Fruit fly (Drosophila melanogaster): ENCODE results near the gene Fhos.

The Fhos gene

DNA sequence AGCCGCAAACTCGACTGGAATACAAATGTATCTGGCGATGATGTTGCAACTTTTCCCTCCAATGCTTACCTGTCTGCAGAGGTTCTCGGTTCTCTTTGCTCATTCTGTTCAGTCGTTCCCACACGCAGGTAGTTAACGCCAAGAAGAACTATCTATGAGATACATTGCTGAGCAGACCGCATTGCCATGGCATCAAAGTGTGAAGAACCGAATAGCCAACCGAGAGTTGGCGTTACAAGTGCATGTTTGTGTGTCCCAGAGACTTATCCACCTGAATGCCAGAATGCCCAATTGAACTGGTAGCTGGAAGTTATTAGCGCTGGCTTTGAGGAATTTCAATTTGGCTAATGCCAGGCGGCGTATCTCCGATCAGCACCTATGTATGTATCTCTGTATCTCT is 76.2 kb downstream of the Fhos start:
- no peak for TF ChIP-seq CTCF (optimal IDR thresholded peaks at IDR 0.05)

DNA sequence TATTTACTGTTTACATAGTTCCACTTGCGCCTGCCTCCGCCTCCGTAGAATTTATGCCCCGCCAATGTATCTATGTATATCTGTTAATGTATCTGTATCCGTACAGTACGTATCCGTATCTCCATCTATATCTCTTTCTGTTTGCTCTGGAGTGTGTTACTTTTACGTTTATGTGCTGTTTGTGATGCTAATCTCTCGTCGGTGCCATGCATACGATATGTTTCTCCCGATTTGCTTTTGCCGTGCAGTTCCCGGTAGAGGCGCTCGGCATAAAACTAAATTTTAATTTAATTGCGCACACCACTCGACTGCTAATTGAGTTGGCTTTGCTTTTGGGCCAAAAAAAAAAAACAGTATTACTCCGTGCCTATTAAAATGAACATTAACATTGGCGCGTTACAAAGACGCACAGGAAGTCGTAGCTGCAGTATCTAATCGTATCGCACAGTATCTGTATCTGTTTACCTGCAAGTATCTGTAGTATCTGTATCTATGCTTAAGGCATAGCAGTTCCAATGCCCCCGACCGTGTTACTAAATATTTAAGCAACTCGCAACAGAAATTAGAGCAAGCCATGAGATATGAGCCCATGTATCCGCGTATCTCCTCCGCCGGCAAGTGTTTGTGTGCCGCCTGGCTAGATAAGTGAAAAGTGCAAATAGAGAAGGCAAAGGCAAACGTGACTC is 76.7 kb downstream of the Fhos start:
- TF ChIP-seq CTCF (optimal IDR thresholded peaks at IDR 0.05): no peak
- TF ChIP-seq CG8478 (optimal IDR thresholded peaks at IDR 0.05): no peak

DNA sequence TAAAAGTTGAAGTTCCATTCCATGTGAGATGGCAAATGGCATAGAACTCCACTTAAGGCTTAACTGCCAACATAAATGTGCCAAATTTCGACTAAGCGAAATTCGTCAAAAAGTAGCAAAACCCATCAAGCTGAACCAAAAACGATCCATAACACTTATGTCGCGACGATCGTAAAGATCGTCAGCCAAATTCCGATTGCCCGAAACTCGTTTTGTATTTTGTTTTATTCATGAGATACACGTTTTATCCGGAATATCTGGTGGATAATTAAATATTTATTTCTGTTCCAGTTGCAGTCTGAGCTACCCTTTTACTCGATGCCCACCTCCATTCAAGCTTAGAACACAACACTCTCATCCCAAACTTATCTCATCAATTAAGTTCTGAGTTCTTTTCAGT is 77.5 kb downstream of the Fhos start:
- TF ChIP-seq CTCF (optimal IDR thresholded peaks at IDR 0.05): no peak
- no peak for TF ChIP-seq CG8478 (optimal IDR thresholded peaks at IDR 0.05)

DNA sequence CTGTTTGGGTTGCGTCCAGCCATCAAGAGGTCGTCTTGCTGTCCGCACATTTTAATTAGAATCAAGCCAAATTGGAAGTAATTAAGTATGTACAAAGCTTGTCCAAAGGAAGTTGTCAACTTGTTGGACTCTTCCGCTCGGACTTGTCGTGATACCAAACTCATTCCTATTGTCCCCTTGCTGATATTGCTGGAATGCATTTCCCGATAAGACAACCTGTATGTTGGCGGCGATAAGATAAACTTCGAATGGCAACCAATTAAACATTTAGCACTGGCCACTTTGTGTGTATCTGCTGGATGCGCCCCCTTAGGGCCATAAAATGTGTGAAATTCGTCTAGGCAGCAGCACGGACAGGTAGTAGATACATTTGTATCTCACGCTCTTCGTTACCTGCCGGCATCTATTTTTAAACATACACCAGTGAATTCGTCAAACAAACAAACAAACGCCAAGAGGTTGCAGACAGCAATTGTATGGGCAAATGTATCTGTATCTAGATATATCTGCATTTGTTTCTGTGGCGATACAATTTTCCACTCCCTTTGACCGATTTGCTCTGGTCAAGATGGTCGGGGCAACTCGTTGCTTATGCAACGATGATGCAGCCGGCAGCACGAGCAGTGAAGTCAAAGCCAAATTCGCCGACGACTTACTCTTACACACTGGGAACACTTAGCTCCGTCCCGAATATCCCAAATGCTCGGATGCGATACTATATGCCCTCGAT is 79.5 kb downstream of the Fhos start:
- TF ChIP-seq CTCF (optimal IDR thresholded peaks at IDR 0.05) (no peak), CG8478 (optimal IDR thresholded peaks at IDR 0.05) (no peak)

DNA sequence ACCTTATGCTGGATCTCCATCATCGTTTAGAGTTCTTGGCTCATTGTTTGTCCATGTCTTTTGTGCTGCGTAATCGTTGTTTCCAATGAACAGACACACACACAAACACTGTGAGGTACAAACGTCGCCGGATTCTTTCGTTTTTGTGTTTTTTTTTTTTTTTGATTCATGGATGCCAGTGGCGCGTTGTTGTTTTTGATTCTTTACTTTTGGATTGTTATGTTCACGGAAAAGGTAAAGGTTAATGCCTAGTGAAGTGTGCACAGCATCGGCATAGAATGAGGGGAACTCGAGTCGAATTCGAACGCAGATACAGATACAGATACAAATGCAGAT is 80.0 kb downstream of the Fhos start:
- no peak for TF ChIP-seq CG8478 (optimal IDR thresholded peaks at IDR 0.05)
- no peak for TF ChIP-seq CTCF (optimal IDR thresholded peaks at IDR 0.05)

DNA sequence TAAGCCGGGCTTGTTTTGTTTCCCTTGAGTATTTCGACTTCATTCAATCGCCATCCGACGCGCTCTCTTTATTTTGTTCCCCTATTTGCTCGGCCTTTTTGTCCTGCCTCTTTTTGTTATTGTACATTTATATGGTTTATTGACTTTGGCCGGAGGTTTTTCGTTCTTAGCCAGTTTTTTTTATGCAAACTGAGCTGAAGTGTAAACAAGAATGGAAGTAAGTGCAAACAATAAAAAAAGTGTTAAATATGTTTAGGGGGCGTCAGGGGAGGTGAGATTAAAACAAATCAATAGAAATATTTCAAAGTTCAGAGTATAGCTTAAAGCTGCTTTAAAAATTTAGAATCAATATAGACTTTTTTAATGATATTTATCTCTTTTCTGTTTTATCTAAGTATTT is 81.1 kb downstream of the Fhos start:
- no peak for TF ChIP-seq CG8478 (optimal IDR thresholded peaks at IDR 0.05)
- no peak for TF ChIP-seq CTCF (optimal IDR thresholded peaks at IDR 0.05)

DNA sequence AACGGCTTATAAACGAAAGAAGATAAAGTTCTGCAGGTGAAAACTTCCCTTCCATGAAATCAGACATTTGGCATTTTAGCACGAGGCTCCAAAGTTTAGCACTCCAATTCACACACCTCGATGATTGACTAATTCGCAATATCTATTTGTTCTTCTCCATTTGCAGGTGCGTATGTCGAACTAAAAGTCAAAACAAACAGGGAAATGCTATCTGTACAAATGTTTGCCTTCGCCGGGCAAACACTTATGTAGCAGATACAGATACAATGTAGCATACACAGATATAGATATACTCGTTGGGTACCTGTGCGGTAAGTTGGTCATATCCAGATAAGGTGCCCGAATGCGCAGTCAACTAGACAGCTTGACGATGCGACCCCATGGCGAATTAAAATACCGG is 81.5 kb downstream of the Fhos start:
- TF ChIP-seq CTCF (optimal IDR thresholded peaks at IDR 0.05): no peak
- TF ChIP-seq CG8478 (optimal IDR thresholded peaks at IDR 0.05): no peak

DNA sequence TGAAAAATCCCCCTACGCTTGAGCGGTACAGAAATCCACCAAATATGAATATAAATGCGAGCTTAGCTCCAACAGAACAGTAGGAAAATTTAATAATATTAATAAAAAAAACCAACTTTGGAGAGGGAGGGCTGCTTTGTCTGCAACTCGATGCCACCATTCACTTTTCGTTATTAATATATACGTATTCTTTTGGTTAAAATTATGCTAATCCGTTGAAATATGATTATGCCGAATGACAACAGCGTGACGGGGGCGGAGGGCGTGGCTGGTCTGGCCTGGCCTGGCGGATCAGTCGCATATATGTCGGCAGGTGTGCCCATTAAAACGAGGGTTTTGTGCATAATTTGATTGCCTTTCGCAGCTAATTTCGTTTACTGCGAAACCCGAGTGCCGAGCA is 82.0 kb downstream of the Fhos start:
- TF ChIP-seq CG8478 (optimal IDR thresholded peaks at IDR 0.05) (no peak), CTCF (optimal IDR thresholded peaks at IDR 0.05) (no peak)

DNA sequence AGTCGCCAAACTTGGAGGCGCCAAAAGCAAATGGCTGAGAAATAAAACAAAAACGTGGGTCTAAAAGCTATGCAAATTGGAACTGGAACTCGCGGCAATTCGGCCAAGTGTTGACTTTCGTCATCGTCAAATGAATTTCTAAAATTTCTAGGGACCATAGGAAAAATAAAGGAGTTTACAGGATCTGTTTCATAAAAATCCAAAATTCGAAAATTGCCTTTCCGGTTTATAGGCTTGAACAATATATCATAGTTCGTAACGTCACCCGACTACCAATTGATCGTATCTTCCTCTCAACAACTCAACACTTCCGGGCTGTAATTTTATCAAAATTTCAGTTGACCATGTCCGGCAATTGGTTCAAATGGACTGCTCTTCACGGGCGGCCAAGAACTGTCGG is 82.7 kb downstream of the Fhos start, which contains the start of gene CG32026:
Gene CG32026, plus strand, starts transcription at position 301 of the 400 bp plus-strand sequence.
- TF ChIP-seq CTCF (optimal IDR thresholded peaks at IDR 0.05): no peak
- no peak for TF ChIP-seq CG8478 (optimal IDR thresholded peaks at IDR 0.05)

DNA sequence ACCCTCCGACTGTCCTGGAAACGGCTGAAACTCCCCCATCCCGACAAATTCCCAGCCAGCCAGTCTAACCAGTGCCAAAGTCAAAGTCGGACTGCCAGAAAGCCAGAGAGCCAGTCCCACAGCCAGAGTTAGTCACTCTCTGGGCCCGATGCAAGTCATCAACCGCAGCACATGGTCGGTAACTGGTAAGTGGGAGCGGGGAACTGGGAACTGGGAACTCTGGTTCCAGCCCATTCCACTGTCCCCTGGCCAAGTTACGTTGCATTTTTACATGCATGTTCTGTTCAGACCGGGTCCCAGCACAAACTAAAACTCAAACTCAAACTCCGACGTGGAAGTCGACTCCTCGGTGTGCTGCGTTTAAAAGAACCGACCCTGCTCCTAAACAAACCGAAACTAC is 85.7 kb downstream of the Fhos start:
- TF ChIP-seq CTCF (optimal IDR thresholded peaks at IDR 0.05): no peak

DNA sequence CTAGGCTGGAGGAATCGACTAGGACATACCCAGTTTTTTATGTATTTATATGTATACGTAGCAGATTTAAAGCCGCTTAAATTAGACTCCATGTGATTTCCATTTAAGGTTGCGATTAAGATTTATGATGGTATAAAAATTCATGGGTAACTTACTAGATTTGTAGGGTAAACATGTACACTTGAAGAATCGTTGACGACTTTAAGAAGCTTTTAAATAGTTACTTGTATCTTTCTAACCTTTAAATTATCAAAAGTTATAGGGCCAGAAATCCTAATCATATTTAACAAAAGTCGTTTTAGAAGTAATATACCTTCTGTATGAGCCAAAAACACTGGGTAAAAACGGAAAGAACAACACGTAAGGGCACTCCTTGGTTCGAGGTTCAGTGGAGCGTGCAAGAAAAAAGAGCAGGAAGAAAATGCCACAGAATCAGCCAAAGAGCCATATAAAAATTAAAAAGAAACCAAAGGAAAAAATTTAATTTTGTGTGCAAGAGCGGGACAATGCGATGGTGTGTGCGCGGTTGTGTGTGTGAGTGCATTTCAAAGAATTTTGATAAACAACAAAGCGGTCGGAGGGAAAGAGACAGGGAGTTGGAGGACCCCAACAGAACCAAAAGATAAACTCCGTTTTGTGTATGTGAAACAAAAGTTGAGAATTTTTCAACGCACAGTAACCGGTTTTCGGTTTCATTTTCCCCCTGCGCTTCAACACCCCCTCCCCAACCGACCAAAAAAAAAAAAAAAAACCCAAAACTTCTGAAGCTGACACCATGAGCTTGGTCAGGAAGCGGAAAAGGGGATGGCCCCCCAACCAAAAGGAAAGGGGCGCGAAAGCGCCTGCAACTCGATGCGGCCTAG is 86.4 kb downstream of the Fhos start:
- TF ChIP-seq CG8478 (optimal IDR thresholded peaks at IDR 0.05) (no peak), CTCF (optimal IDR thresholded peaks at IDR 0.05) (no peak)

DNA sequence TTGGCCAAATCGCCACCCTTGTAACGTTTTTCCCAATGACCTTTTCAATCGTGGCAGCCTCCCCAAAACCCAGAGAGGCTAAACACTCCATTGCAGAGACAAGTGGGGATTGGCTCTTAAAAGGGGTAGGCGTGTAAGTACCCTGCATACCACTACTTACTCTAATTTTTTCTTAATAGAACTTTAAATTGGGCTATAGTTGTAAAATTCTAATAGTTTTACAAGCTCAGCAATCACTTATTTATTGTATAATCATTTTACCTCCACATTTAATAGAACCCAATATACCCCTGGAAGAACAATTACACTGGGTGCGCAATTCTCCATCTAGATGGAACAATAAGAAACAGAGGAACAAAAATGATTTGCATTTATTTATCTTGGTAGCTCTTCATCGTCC is 88.3 kb downstream of the Fhos start:
- TF ChIP-seq CG8478 (optimal IDR thresholded peaks at IDR 0.05) (no peak), CTCF (optimal IDR thresholded peaks at IDR 0.05) (no peak)

DNA sequence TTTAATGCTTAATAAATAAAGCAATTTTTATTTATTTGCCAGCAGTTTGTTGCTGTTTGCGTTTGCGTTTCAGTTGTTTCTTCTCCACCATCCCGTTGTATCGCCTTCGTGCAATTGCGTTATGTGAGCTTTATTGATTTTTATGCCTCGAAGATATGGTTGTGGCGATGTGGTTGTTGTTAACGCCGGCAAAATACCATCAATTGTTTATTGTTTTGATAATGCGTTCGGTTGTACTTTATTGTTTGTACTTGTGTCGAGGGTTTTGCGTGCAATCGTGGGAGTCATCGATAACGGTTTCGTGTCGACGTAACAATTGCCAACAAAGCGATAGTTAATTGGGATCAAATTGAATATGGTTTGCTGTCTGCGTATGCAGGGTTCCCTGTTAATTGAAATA is 88.9 kb downstream of the Fhos start:
- TF ChIP-seq CG8478 (optimal IDR thresholded peaks at IDR 0.05): no peak
- no peak for TF ChIP-seq CTCF (optimal IDR thresholded peaks at IDR 0.05)

Measured in S2 (cell line).